Worm (Caenorhabditis elegans): Measurements from ENCODE around the gene clec-34.

clec-34 gene

ce11 chrV:16716574-16716973 lies 19.0 kb upstream of the clec-34 start, which contains the start of gene srh-137 (continued):
- no peak for TF ChIP-seq egrh-3 (GFP tag; IDR thresholded peaks at IDR 0.05)
- TF ChIP-seq F22D6.2 (tag; optimal IDR thresholded peaks at IDR 0.05), result no peak
- no peak for TF ChIP-seq akir-1 (GFP tag; optimal IDR thresholded peaks at IDR 0.05)

- TF ChIP-seq ceh-40 (GFP tag; IDR thresholded peaks at IDR 0.05) (no peak), dox-1 (GFP tag; IDR thresholded peaks at IDR 0.05) (no peak), egl-44 (GFP tag; IDR thresholded peaks at IDR 0.05) (no peak), T26A5.8 (tag; optimal IDR thresholded peaks at IDR 0.05) (no peak), Y79H2A.3 (GFP tag; conservative IDR thresholded peaks at IDR 0.05) (no peak), dpff-1 (tag; optimal IDR thresholded peaks at IDR 0.05) (no peak), Y56A3A.18 (GFP tag; IDR thresholded peaks at IDR 0.05) (no peak), rec-8 (tag; optimal IDR thresholded peaks at IDR 0.05) (no peak), nfyb-1 (GFP tag; IDR thresholded peaks at IDR 0.05) (no peak), F55B11.4 (tag; optimal IDR thresholded peaks at IDR 0.05; ENCODE audit: borderline replicate concordance, insufficient read depth) (no peak), atf-7 (tag; optimal IDR thresholded peaks at IDR 0.05) (no peak), ceh-27 (GFP tag; optimal IDR thresholded peaks at IDR 0.05) (no peak), somi-1 (GFP tag; optimal IDR thresholded peaks at IDR 0.05) (no peak), ceh-100 (GFP tag; IDR thresholded peaks at IDR 0.05) (no peak)
Measured at ce11 chrV:16723744-16724143, 11.8 kb upstream of the clec-34 start, which contains the start of gene nhr-112. TSS of gene nhr-112 (minus strand) at chrV:16723844.

- no peak for TF ChIP-seq B0035.1 (tag; optimal IDR thresholded peaks at IDR 0.05)
- TF ChIP-seq cebp-1 (GFP tag; IDR thresholded peaks at IDR 0.05), result peak; percentile 35; the same call in 1 of the 2 replicates
- no peak for TF ChIP-seq cebp-1 (tag; optimal IDR thresholded peaks at IDR 0.05)
Measured at ce11 chrV:16724574-16724973, 11.0 kb upstream of the clec-34 start.

ce11 chrV:16725955-16726354 lies 9.6 kb upstream of the clec-34 start:
- TF ChIP-seq let-607 (tag; optimal IDR thresholded peaks at IDR 0.05), result peak in 1 of 2 experiments; percentile 10
- no peak for TF ChIP-seq ceh-79 (tag; optimal IDR thresholded peaks at IDR 0.05)
- no peak for TF ChIP-seq aptf-2 (GFP tag; conservative IDR thresholded peaks at IDR 0.05)
- TF ChIP-seq nhr-80 (tag; optimal IDR thresholded peaks at IDR 0.05), result peak; percentile 88
- TF ChIP-seq snpc-4 (GFP tag; optimal IDR thresholded peaks at IDR 0.05), result no peak
- peak in 2 of 4 experiments; percentile 38 to 46 for TF ChIP-seq snpc-4 (tag; optimal IDR thresholded peaks at IDR 0.05)
- TF ChIP-seq attf-5 (GFP tag; optimal IDR thresholded peaks at IDR 0.05), result peak; percentile 35
- no peak for TF ChIP-seq dpff-1 (tag; optimal IDR thresholded peaks at IDR 0.05)
- no peak for TF ChIP-seq let-526 (GFP tag; IDR thresholded peaks at IDR 0.05)
- no peak for TF ChIP-seq bed-2 (GFP tag; IDR thresholded peaks at IDR 0.05)
- TF ChIP-seq hlh-12 (tag; optimal IDR thresholded peaks at IDR 0.05), result no peak
- no peak for TF ChIP-seq rcor-1 (GFP tag; IDR thresholded peaks at IDR 0.05)
- no peak for TF ChIP-seq lin-26 (GFP tag; IDR thresholded peaks at IDR 0.05)
- no peak for TF ChIP-seq mxl-1 (tag; optimal IDR thresholded peaks at IDR 0.05)
- peak; percentile 14 for TF ChIP-seq atf-7 (tag; optimal IDR thresholded peaks at IDR 0.05)

- TF ChIP-seq pbrm-1 (GFP tag; IDR thresholded peaks at IDR 0.05) (no peak), Y79H2A.3 (GFP tag; conservative IDR thresholded peaks at IDR 0.05) (no peak)
Measured at ce11 chrV:16726915-16727314, 8.7 kb upstream of the clec-34 start, which contains the start of gene T25E12.14. TSS of gene T25E12.14 (plus strand) at chrV:16727215.
